Worm (Caenorhabditis elegans): ENCODE data around the gene ZK688.4.

- TF ChIP-seq nhr-237 (tag; optimal IDR thresholded peaks at IDR 0.05) (no peak), blmp-1 (tag; optimal IDR thresholded peaks at IDR 0.05) (no peak), lin-13 (tag; optimal IDR thresholded peaks at IDR 0.05) (no peak), ztf-11 (tag; optimal IDR thresholded peaks at IDR 0.05) (no peak), sptf-1 (tag; optimal IDR thresholded peaks at IDR 0.05) (no peak), nhr-76 (tag; optimal IDR thresholded peaks at IDR 0.05) (no peak), zip-8 (tag; optimal IDR thresholded peaks at IDR 0.05) (no peak), elt-3 (tag; optimal IDR thresholded peaks at IDR 0.05) (no peak), unc-62 (GFP tag; optimal IDR thresholded peaks at IDR 0.05) (no peak), mls-2 (tag; optimal IDR thresholded peaks at IDR 0.05) (no peak)
Observed at ce11 chrIII:7882900-7883299, 11.9 kb upstream of the ZK688.4 start, which contains the start of gene ZK688.9.

Data from whole organism, mixed stage, embryonic.